Worm (Caenorhabditis elegans): Measurements from ENCODE around the gene srh-287.

Gene srh-287

ce11 chrV:17777624-17778023, 23.0 kb upstream of the srh-287 start, which contains the start of gene C47A10.12:
Gene C47A10.12 (plus strand): TSS chrV:17777924.
- TF ChIP-seq ztf-29 (GFP tag; IDR thresholded peaks at IDR 0.05) (no peak), T22C8.4 (GFP tag; IDR thresholded peaks at IDR 0.05) (no peak), ref-1 (GFP tag; conservative IDR thresholded peaks at IDR 0.05) (no peak)

- TF ChIP-seq ztf-23 (GFP tag; IDR thresholded peaks at IDR 0.05) (no peak), flt-1 (GFP tag; IDR thresholded peaks at IDR 0.05) (no peak), ztf-29 (GFP tag; IDR thresholded peaks at IDR 0.05) (no peak), klf-2 (GFP tag; conservative IDR thresholded peaks at IDR 0.05) (no peak), ref-1 (GFP tag; conservative IDR thresholded peaks at IDR 0.05) (no peak), med-1 (GFP tag; optimal IDR thresholded peaks at IDR 0.05; ENCODE audit: insufficient read depth) (no peak), tab-1 (GFP tag; IDR thresholded peaks at IDR 0.05) (no peak), T22C8.4 (GFP tag; IDR thresholded peaks at IDR 0.05) (no peak), cog-1 (tag; optimal IDR thresholded peaks at IDR 0.05) (no peak)
Observed at ce11 chrV:17780285-17780684, 20.4 kb upstream of the srh-287 start.

ce11 chrV:17783542-17783941, 17.1 kb upstream of the srh-287 start, which contains the start of gene srab-12:
Gene srab-12 (minus strand): TSS chrV:17783642.
- TF ChIP-seq ztf-29 (GFP tag; IDR thresholded peaks at IDR 0.05) (no peak), cog-1 (tag; optimal IDR thresholded peaks at IDR 0.05) (no peak), med-1 (GFP tag; optimal IDR thresholded peaks at IDR 0.05; ENCODE audit: insufficient read depth) (no peak), T22C8.4 (GFP tag; IDR thresholded peaks at IDR 0.05) (no peak)

ce11 chrV:17784363-17784762, 16.3 kb upstream of the srh-287 start:
- TF ChIP-seq T22C8.4 (GFP tag; IDR thresholded peaks at IDR 0.05) (no peak), klf-2 (GFP tag; conservative IDR thresholded peaks at IDR 0.05) (no peak), ztf-23 (GFP tag; IDR thresholded peaks at IDR 0.05) (no peak)

- no peak for TF ChIP-seq med-1 (GFP tag; optimal IDR thresholded peaks at IDR 0.05; ENCODE audit: insufficient read depth)
- TF ChIP-seq tab-1 (GFP tag; IDR thresholded peaks at IDR 0.05), result no peak
- TF ChIP-seq ztf-29 (GFP tag; IDR thresholded peaks at IDR 0.05), result no peak
- TF ChIP-seq cog-1 (tag; optimal IDR thresholded peaks at IDR 0.05), result no peak
- TF ChIP-seq ref-1 (GFP tag; conservative IDR thresholded peaks at IDR 0.05), result no peak
- no peak for TF ChIP-seq klf-2 (GFP tag; conservative IDR thresholded peaks at IDR 0.05)
- TF ChIP-seq T22C8.4 (GFP tag; IDR thresholded peaks at IDR 0.05), result no peak
- TF ChIP-seq flt-1 (GFP tag; IDR thresholded peaks at IDR 0.05), result no peak
- no peak for TF ChIP-seq ztf-23 (GFP tag; IDR thresholded peaks at IDR 0.05)
Observed at ce11 chrV:17790191-17790590, 10.4 kb upstream of the srh-287 start, which contains the start of gene srh-290. Gene srh-290 (plus strand): TSS chrV:17790491.

ce11 chrV:17793986-17794385, 6.7 kb upstream of the srh-287 start, which contains the start of gene srh-289:
Gene srh-289 (minus strand): TSS chrV:17794086.
- TF ChIP-seq flt-1 (GFP tag; IDR thresholded peaks at IDR 0.05), result no peak
- no peak for TF ChIP-seq cog-1 (tag; optimal IDR thresholded peaks at IDR 0.05)
- no peak for TF ChIP-seq med-1 (GFP tag; optimal IDR thresholded peaks at IDR 0.05; ENCODE audit: insufficient read depth)
- no peak for TF ChIP-seq tab-1 (GFP tag; IDR thresholded peaks at IDR 0.05)
- TF ChIP-seq T22C8.4 (GFP tag; IDR thresholded peaks at IDR 0.05), result no peak
- TF ChIP-seq klf-2 (GFP tag; conservative IDR thresholded peaks at IDR 0.05), result no peak
- TF ChIP-seq ztf-23 (GFP tag; IDR thresholded peaks at IDR 0.05), result no peak
- TF ChIP-seq ztf-29 (GFP tag; IDR thresholded peaks at IDR 0.05), result no peak
- TF ChIP-seq ref-1 (GFP tag; conservative IDR thresholded peaks at IDR 0.05), result no peak

ce11 chrV:17795655-17796054, 5.0 kb upstream of the srh-287 start, which contains the start of gene srh-288:
Gene srh-288 (minus strand): TSS chrV:17795755.
- TF ChIP-seq flt-1 (GFP tag; IDR thresholded peaks at IDR 0.05) (no peak), cog-1 (tag; optimal IDR thresholded peaks at IDR 0.05) (no peak), tab-1 (GFP tag; IDR thresholded peaks at IDR 0.05) (no peak), T22C8.4 (GFP tag; IDR thresholded peaks at IDR 0.05) (no peak), ztf-29 (GFP tag; IDR thresholded peaks at IDR 0.05) (no peak), klf-2 (GFP tag; conservative IDR thresholded peaks at IDR 0.05) (no peak)

ce11 chrV:17798789-17799188, 1.8 kb upstream of the srh-287 start, which contains the start of gene srx-18:
Gene srx-18 (minus strand): TSS chrV:17798889.
- TF ChIP-seq T22C8.4 (GFP tag; IDR thresholded peaks at IDR 0.05) (no peak), flt-1 (GFP tag; IDR thresholded peaks at IDR 0.05) (no peak), med-1 (GFP tag; optimal IDR thresholded peaks at IDR 0.05; ENCODE audit: insufficient read depth) (no peak), tab-1 (GFP tag; IDR thresholded peaks at IDR 0.05) (no peak), ztf-29 (GFP tag; IDR thresholded peaks at IDR 0.05) (no peak), klf-2 (GFP tag; conservative IDR thresholded peaks at IDR 0.05) (no peak), cog-1 (tag; optimal IDR thresholded peaks at IDR 0.05) (no peak), ztf-23 (GFP tag; IDR thresholded peaks at IDR 0.05) (no peak), ref-1 (GFP tag; conservative IDR thresholded peaks at IDR 0.05) (no peak)

ce11 chrV:17802519-17802918, 1.9 kb downstream of the srh-287 start, which contains the start of the genes Y94A7B.11 and srh-292:
Gene Y94A7B.11 (minus strand): TSS chrV:17802619.
Gene srh-292 (plus strand): TSS chrV:17802769.
- TF ChIP-seq ref-1 (GFP tag; conservative IDR thresholded peaks at IDR 0.05) (no peak), cog-1 (tag; optimal IDR thresholded peaks at IDR 0.05) (no peak), klf-2 (GFP tag; conservative IDR thresholded peaks at IDR 0.05) (no peak), flt-1 (GFP tag; IDR thresholded peaks at IDR 0.05) (no peak), med-1 (GFP tag; optimal IDR thresholded peaks at IDR 0.05; ENCODE audit: insufficient read depth) (no peak), T22C8.4 (GFP tag; IDR thresholded peaks at IDR 0.05) (no peak), tab-1 (GFP tag; IDR thresholded peaks at IDR 0.05) (no peak), ztf-23 (GFP tag; IDR thresholded peaks at IDR 0.05) (no peak), ztf-29 (GFP tag; IDR thresholded peaks at IDR 0.05) (no peak)

ce11 chrV:17805323-17805722, 4.7 kb downstream of the srh-287 start, which contains the start of gene srh-291:
Gene srh-291 (plus strand): TSS chrV:17805623.
- TF ChIP-seq ztf-29 (GFP tag; IDR thresholded peaks at IDR 0.05), result no peak
- no peak for TF ChIP-seq klf-2 (GFP tag; conservative IDR thresholded peaks at IDR 0.05)
- TF ChIP-seq tab-1 (GFP tag; IDR thresholded peaks at IDR 0.05), result no peak
- no peak for TF ChIP-seq flt-1 (GFP tag; IDR thresholded peaks at IDR 0.05)
- TF ChIP-seq med-1 (GFP tag; optimal IDR thresholded peaks at IDR 0.05; ENCODE audit: insufficient read depth), result no peak
- TF ChIP-seq T22C8.4 (GFP tag; IDR thresholded peaks at IDR 0.05), result no peak
- no peak for TF ChIP-seq ref-1 (GFP tag; conservative IDR thresholded peaks at IDR 0.05)
- TF ChIP-seq ztf-23 (GFP tag; IDR thresholded peaks at IDR 0.05), result no peak
- no peak for TF ChIP-seq cog-1 (tag; optimal IDR thresholded peaks at IDR 0.05)

All from whole organism, midembryonic.